Fruit fly (Drosophila melanogaster): Measurements from ENCODE around the gene Chd1.

- TF ChIP-seq kay (GFP tag; ENCODE audit: borderline replicate concordance) (no peak), CG12768 (GFP tag; optimal IDR thresholded peaks at IDR 0.05) (no peak), cic (GFP tag; optimal IDR thresholded peaks at IDR 0.05) (no peak), CG7101 (tag; optimal IDR thresholded peaks at IDR 0.05) (no peak), tj (GFP tag; optimal IDR thresholded peaks at IDR 0.05) (no peak), CG11617 (GFP tag; optimal IDR thresholded peaks at IDR 0.05) (no peak), cnc (optimal IDR thresholded peaks at IDR 0.05) (no peak), Hr96 (GFP tag; optimal IDR thresholded peaks at IDR 0.05) (no peak), Mnt (GFP tag; optimal IDR thresholded peaks at IDR 0.05) (no peak)
Measured at dm6 chr2L:3006925-3007426, 19.5 kb upstream of the Chd1 start.
